Fruit fly (Drosophila melanogaster): ENCODE measurements around the gene Anp.

The Anp gene

dm6 chr3R:30170671-30171667 lies 38.8 kb upstream of the Anp start, which contains the start of gene Rsod (continued):
- peak; percentile 56 for TF ChIP-seq ssp (GFP tag; IDR thresholded peaks at IDR 0.05)
- peak; percentile 5 for TF ChIP-seq CG2116 (GFP tag; optimal IDR thresholded peaks at IDR 0.05)
- TF ChIP-seq prd (optimal IDR thresholded peaks at IDR 0.05), result no peak
- peak; percentile 73; the same call in 2 of the 3 replicates for TF ChIP-seq prd (GFP tag; IDR thresholded peaks at IDR 0.05)
- no peak for TF ChIP-seq vfl (GFP tag; optimal IDR thresholded peaks at IDR 0.05)
- TF ChIP-seq Xbp1 (GFP tag; optimal IDR thresholded peaks at IDR 0.05), result peak; percentile 59
- TF ChIP-seq toy (GFP tag; IDR thresholded peaks at IDR 0.05), result peak; percentile 60
- TF ChIP-seq CG8924 (tag; optimal IDR thresholded peaks at IDR 0.05), result peak; percentile 33
- no peak for TF ChIP-seq CG18764 (GFP tag; optimal IDR thresholded peaks at IDR 0.05)
- no peak for TF ChIP-seq gfzf (GFP tag; optimal IDR thresholded peaks at IDR 0.05)
- peak; percentile 76 for TF ChIP-seq ranshi (GFP tag; IDR thresholded peaks at IDR 0.05)
- TF ChIP-seq zen (tag; optimal IDR thresholded peaks at IDR 0.05), result no peak
- peak; percentile 28; the same call in 1 of the 2 replicates for TF ChIP-seq CG31224 (GFP tag; IDR thresholded peaks at IDR 0.05)
- TF ChIP-seq CG16813 (GFP tag; IDR thresholded peaks at IDR 0.05; ENCODE audit: partially characterized antibody), result no peak
- TF ChIP-seq CG10366 (GFP tag; IDR thresholded peaks at IDR 0.05), result peak; percentile 79
- no peak for TF ChIP-seq Nf-YC (tag; optimal IDR thresholded peaks at IDR 0.05)
- no peak for TF ChIP-seq gro (GFP tag; optimal IDR thresholded peaks at IDR 0.05)
- peak; percentile 86 for TF ChIP-seq Awh (GFP tag; IDR thresholded peaks at IDR 0.05)
- TF ChIP-seq Oli (tag; optimal IDR thresholded peaks at IDR 0.05), result peak; percentile 56
- TF ChIP-seq abd-A (tag; optimal IDR thresholded peaks at IDR 0.05), result no peak
- no peak for TF ChIP-seq fru (optimal IDR thresholded peaks at IDR 0.05)
- peak; percentile 20 for TF ChIP-seq CG18599 (GFP tag; optimal IDR thresholded peaks at IDR 0.05)
- peak; percentile 25 for TF ChIP-seq CG8359 (GFP tag; optimal IDR thresholded peaks at IDR 0.05; ENCODE audit: borderline replicate concordance)
- peak; percentile 15 for TF ChIP-seq CG7556 (GFP tag; optimal IDR thresholded peaks at IDR 0.05)
- peak; percentile 36 for TF ChIP-seq CG11723 (GFP tag; optimal IDR thresholded peaks at IDR 0.05)
- TF ChIP-seq Tbp (GFP tag; optimal IDR thresholded peaks at IDR 0.05), result no peak
- peak; percentile 35 for TF ChIP-seq Spps (tag; optimal IDR thresholded peaks at IDR 0.05)
- no peak for TF ChIP-seq NK7.1 (GFP tag; optimal IDR thresholded peaks at IDR 0.05)
- TF ChIP-seq pan (optimal IDR thresholded peaks at IDR 0.05), result no peak
- TF ChIP-seq pan (GFP tag; optimal IDR thresholded peaks at IDR 0.05 in 1 of 2, IDR thresholded peaks at IDR 0.05 in 1 of 2), result peak in 1 of 2 experiments; percentile 86
- peak; percentile 66 for TF ChIP-seq onecut (GFP tag; IDR thresholded peaks at IDR 0.05)
- peak; percentile 66 for TF ChIP-seq NFAT (GFP tag; IDR thresholded peaks at IDR 0.05)
- no peak; the same call in 1 of the 2 replicates for TF ChIP-seq amos (GFP tag; IDR thresholded peaks at IDR 0.05; ENCODE audit: partially characterized antibody)
- TF ChIP-seq crp (GFP tag; optimal IDR thresholded peaks at IDR 0.05), result peak in 1 of 2 experiments; percentile 25
- TF ChIP-seq stc (GFP tag; IDR thresholded peaks at IDR 0.05), result peak; percentile 70
- no peak for TF ChIP-seq wek (GFP tag; optimal IDR thresholded peaks at IDR 0.05)
- peak in 1 of 3 experiments; percentile 43 for TF ChIP-seq lola (GFP tag; optimal IDR thresholded peaks at IDR 0.05)
- TF ChIP-seq Meics (GFP tag; optimal IDR thresholded peaks at IDR 0.05), result peak; percentile 30
- no peak for TF ChIP-seq Fer2 (tag; optimal IDR thresholded peaks at IDR 0.05)
- TF ChIP-seq ken (GFP tag; IDR thresholded peaks at IDR 0.05), result peak; percentile 79
- TF ChIP-seq her (GFP tag; optimal IDR thresholded peaks at IDR 0.05), result no peak
- peak; percentile 38; the same call in 1 of the 2 replicates for TF ChIP-seq CG32767 (GFP tag; IDR thresholded peaks at IDR 0.05)
- TF ChIP-seq CG17829 (tag; optimal IDR thresholded peaks at IDR 0.05), result peak; percentile 31
- no peak for TF ChIP-seq CG12744 (GFP tag; optimal IDR thresholded peaks at IDR 0.05)
- no peak for TF ChIP-seq CG9876 (GFP tag; optimal IDR thresholded peaks at IDR 0.05)
- peak in 1 of 3 experiments; percentile 73 for TF ChIP-seq Stat92E (GFP tag; optimal IDR thresholded peaks at IDR 0.05)
- peak; percentile 50 for TF ChIP-seq Ssrp (tag; optimal IDR thresholded peaks at IDR 0.05)
- TF ChIP-seq cas (GFP tag; IDR thresholded peaks at IDR 0.05), result peak; percentile 41; the same call in 1 of the 2 replicates
